Worm (Caenorhabditis elegans): ENCODE results near the gene scp-1.

The scp-1 gene

DNA sequence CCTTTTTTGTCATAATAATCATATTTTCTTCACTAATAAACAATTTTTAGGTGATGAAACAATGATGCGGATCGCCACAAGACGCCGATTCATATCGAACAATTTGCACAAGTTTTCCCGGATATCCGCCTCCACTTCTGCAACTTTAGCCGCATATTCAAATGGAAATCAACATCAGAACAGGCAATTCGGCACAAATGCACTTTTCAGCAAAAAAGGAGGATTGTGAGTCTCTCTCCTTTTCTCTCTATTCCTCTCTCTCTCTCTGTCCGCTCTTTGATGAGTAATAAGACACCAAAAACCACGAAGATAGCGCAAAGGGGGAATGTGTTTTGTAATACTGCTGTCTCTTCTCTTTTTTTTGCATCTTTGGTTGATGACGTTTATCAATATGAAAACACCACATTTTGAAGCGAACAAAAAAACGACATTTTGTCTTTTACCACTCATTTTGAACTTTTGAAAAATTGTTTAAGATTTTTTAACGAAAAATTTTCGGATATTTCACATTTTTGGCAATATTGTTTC, 8.9 kb upstream of the scp-1 start, which contains the start of gene eat-3:
TSS of gene eat-3 (plus strand) at position 51 of the 528 bp plus-strand sequence.
- peak; percentile 10 for TF ChIP-seq sem-4 (tag; optimal IDR thresholded peaks at IDR 0.05)
- peak; percentile 12 for TF ChIP-seq crh-2 (tag; optimal IDR thresholded peaks at IDR 0.05)
- TF ChIP-seq zag-1 (tag; optimal IDR thresholded peaks at IDR 0.05) = peak; percentile 51
- peak; percentile 84 for TF ChIP-seq fos-1 (tag; optimal IDR thresholded peaks at IDR 0.05)
- peak in 1 of 2 experiments; percentile 19 for TF ChIP-seq mdl-1 (tag; optimal IDR thresholded peaks at IDR 0.05)
- peak in 1 of 2 experiments; percentile 45 for TF ChIP-seq lsy-2 (tag; optimal IDR thresholded peaks at IDR 0.05)
- no peak for TF ChIP-seq nhr-23 (tag; optimal IDR thresholded peaks at IDR 0.05)
- no peak for TF ChIP-seq nhr-12 (tag; optimal IDR thresholded peaks at IDR 0.05)
- TF ChIP-seq C34F6.9 (tag; optimal IDR thresholded peaks at IDR 0.05) = peak; percentile 46
- TF ChIP-seq unc-55 (GFP tag; optimal IDR thresholded peaks at IDR 0.05) = peak; percentile 86
- TF ChIP-seq alr-1 (tag; optimal IDR thresholded peaks at IDR 0.05) = no peak
- TF ChIP-seq nhr-21 (tag; optimal IDR thresholded peaks at IDR 0.05) = no peak
- TF ChIP-seq ama-1 (optimal IDR thresholded peaks at IDR 0.05) = no peak
- no peak for TF ChIP-seq gmeb-1 (tag; optimal IDR thresholded peaks at IDR 0.05)
- no peak for TF ChIP-seq nhr-6 (tag; optimal IDR thresholded peaks at IDR 0.05)
- peak; percentile 29 for TF ChIP-seq nhr-129 (tag; optimal IDR thresholded peaks at IDR 0.05)
- TF ChIP-seq nhr-77 (tag; optimal IDR thresholded peaks at IDR 0.05) = no peak
- no peak for TF ChIP-seq ceh-82 (tag; optimal IDR thresholded peaks at IDR 0.05)
- TF ChIP-seq sma-9 (GFP tag; optimal IDR thresholded peaks at IDR 0.05) = peak; percentile 72
- TF ChIP-seq sma-9 (tag; optimal IDR thresholded peaks at IDR 0.05) = no peak
- no peak for TF ChIP-seq ztf-1 (GFP tag; conservative IDR thresholded peaks at IDR 0.05)

DNA sequence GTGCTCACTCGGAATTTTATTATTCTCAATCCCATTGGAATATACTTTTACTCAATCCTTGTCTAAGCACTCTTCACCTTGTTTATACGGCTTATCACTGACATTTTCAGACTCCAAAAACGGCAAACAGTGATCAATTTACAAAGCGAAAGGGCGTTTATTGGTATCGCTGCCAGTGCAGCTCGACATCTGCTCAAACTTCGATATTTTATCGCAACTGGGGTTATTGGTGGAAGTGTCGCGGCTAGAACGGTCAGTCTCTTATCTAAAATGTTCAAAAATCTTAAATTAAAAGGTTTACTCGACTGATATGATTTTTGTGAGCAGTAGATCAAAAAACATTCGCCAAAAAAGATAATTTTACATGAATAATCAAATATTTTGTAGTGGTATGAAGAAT, 8.3 kb upstream of the scp-1 start:
- peak; percentile 70 for TF ChIP-seq fos-1 (tag; optimal IDR thresholded peaks at IDR 0.05)
- TF ChIP-seq nhr-129 (tag; optimal IDR thresholded peaks at IDR 0.05) = no peak

DNA sequence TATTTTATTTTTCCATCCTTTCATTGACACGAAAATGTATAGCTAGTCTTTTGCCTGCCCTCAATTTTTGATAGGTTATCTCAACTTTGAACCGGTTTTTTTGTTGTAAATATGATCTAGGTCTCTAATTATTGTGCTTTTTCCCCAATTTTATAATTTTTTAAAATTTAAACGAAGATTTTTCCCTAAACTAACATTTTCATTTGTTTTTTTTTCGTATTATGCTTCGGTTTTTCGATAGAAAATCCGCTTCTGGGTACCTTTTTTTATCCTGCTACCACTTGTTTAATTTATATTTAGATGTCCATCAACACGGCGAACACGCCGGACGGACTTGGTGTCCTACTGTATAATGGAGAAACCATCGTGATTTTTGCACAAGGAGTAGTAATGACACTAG, 4.3 kb upstream of the scp-1 start, which contains the start of gene wbp-2:
TSS of gene wbp-2 (plus strand) at position 301 of the 400 bp plus-strand sequence.
- TF ChIP-seq nhr-11 (tag; optimal IDR thresholded peaks at IDR 0.05) (no peak), nhr-6 (tag; optimal IDR thresholded peaks at IDR 0.05) (no peak), elt-1 (tag; optimal IDR thresholded peaks at IDR 0.05) (no peak), gmeb-1 (tag; optimal IDR thresholded peaks at IDR 0.05) (no peak), nhr-12 (tag; optimal IDR thresholded peaks at IDR 0.05) (no peak), lin-11 (tag; optimal IDR thresholded peaks at IDR 0.05) (no peak), nhr-25 (tag; optimal IDR thresholded peaks at IDR 0.05) (no peak), unc-55 (GFP tag; optimal IDR thresholded peaks at IDR 0.05) (no peak), peb-1 (tag; optimal IDR thresholded peaks at IDR 0.05) (no peak), ama-1 (optimal IDR thresholded peaks at IDR 0.05) (no peak)

DNA sequence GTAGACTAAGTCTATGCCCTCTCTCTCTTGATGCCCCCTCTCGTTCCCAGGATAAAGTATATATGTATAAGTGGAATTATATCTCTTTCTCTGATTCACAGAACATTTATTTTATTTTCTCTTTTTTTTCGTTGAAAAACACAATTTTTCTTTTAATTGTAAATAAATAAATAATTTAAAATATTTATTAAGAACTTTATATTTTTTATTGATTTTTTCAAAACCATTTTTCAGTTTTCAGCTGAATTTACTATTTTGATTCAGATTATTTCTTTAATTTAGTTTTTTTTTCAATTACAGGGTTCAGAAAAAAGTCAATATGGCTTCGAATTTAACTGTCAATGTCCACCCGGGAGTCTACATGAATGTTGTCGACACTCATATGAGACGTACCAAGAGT, 2.5 kb upstream of the scp-1 start, which contains the start of gene eif-3.F:
TSS of gene eif-3.F (plus strand) at position 301 of the 400 bp plus-strand sequence.
- TF ChIP-seq mbf-1 (tag; optimal IDR thresholded peaks at IDR 0.05) (no peak), gmeb-1 (tag; optimal IDR thresholded peaks at IDR 0.05) (no peak), alr-1 (tag; optimal IDR thresholded peaks at IDR 0.05) (no peak), sma-3 (GFP tag; optimal IDR thresholded peaks at IDR 0.05) (no peak), C34F6.9 (tag; optimal IDR thresholded peaks at IDR 0.05) (no peak), ceh-82 (tag; optimal IDR thresholded peaks at IDR 0.05) (no peak), ztf-11 (tag; optimal IDR thresholded peaks at IDR 0.05) (no peak), egl-27 (tag; optimal IDR thresholded peaks at IDR 0.05) (no peak), fos-1 (tag; optimal IDR thresholded peaks at IDR 0.05) (no peak), mdl-1 (tag; optimal IDR thresholded peaks at IDR 0.05) (no peak)

DNA sequence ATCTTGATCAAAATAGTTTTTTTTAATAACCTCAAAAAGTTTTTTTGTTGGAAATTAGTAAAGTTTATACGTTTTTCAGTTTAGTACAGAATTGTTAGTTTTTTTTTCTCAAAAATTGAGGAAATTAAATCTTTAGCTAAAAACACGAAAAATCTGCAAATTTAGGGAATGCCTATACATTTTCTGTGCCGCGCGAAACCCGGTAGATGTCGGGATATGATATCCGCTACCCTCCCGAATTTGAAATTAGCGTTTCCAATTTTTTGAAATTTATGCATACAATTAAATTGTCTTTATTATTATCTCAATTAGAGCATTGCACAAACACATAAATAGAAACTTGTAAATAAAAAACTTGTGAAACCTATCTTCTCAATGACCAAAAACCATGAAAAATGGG, 780 bp upstream of the scp-1 start:
- TF ChIP-seq nhr-129 (tag; optimal IDR thresholded peaks at IDR 0.05) (no peak), R02D3.7 (tag; optimal IDR thresholded peaks at IDR 0.05) (no peak), mdl-1 (tag; optimal IDR thresholded peaks at IDR 0.05) (no peak), elt-1 (tag; optimal IDR thresholded peaks at IDR 0.05) (no peak), lin-39 (tag; optimal IDR thresholded peaks at IDR 0.05) (no peak), ZK546.5 (tag; optimal IDR thresholded peaks at IDR 0.05) (no peak), sma-9 (GFP tag; optimal IDR thresholded peaks at IDR 0.05) (no peak), sma-9 (tag; optimal IDR thresholded peaks at IDR 0.05) (no peak), gmeb-1 (tag; optimal IDR thresholded peaks at IDR 0.05) (no peak), nhr-10 (tag; optimal IDR thresholded peaks at IDR 0.05) (no peak), ztf-11 (tag; optimal IDR thresholded peaks at IDR 0.05) (no peak), elt-3 (tag; optimal IDR thresholded peaks at IDR 0.05) (no peak), snpc-4 (tag; optimal IDR thresholded peaks at IDR 0.05) (no peak), skn-1 (tag; optimal IDR thresholded peaks at IDR 0.05) (no peak), ceh-16 (tag; optimal IDR thresholded peaks at IDR 0.05) (no peak), ztf-1 (GFP tag; conservative IDR thresholded peaks at IDR 0.05) (no peak), ama-1 (optimal IDR thresholded peaks at IDR 0.05) (no peak), ceh-82 (tag; optimal IDR thresholded peaks at IDR 0.05) (no peak), mab-5 (tag; optimal IDR thresholded peaks at IDR 0.05) (no peak)
